Worm (Caenorhabditis elegans): ENCODE data around the gene F46H5.7.

F46H5.7 gene

DNA sequence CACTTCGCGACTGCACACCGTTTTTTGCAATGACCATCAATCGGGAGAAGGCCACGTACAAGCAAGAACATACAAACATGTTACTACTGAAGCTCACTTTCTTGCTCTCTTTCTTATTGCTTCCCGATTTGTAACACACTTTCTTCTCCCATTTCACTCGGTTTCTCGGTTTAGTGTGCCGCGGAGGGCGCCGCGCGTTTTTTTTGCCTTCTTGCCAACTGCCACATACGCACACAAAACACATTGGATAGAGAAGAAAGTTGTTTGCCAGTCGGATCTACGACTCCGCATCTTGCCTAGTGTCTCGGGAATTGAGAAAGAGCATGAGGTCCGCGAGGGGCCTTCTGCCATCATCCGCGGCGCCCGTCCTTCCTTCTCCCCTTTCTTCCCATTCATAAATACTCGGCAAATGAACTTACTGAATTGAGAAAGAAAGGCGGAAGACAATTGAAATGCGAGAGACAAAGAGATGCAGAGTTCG is 8.0 kb downstream of the F46H5.7 start:
- TF ChIP-seq Y56A3A.18 (GFP tag; IDR thresholded peaks at IDR 0.05): no peak
- TF ChIP-seq lin-35 (GFP tag; optimal IDR thresholded peaks at IDR 0.05): peak in 1 of 3 experiments; percentile 26
- peak; percentile 84 for TF ChIP-seq nhr-80 (tag; optimal IDR thresholded peaks at IDR 0.05)
- no peak for TF ChIP-seq madf-6 (GFP tag; IDR thresholded peaks at IDR 0.05)
- TF ChIP-seq B0035.1 (tag; optimal IDR thresholded peaks at IDR 0.05): no peak
- no peak for TF ChIP-seq B0019.2 (GFP tag; conservative IDR thresholded peaks at IDR 0.05)
- TF ChIP-seq B0336.3 (GFP tag; IDR thresholded peaks at IDR 0.05): peak; percentile 40; the same call in 1 of the 2 replicates
- no peak for TF ChIP-seq snpc-4 (GFP tag; optimal IDR thresholded peaks at IDR 0.05)
- TF ChIP-seq snpc-4 (tag; optimal IDR thresholded peaks at IDR 0.05): no peak
- no peak for TF ChIP-seq Y53G8AR.9 (GFP tag; conservative IDR thresholded peaks at IDR 0.05)
- no peak for TF ChIP-seq rpc-1 (optimal IDR thresholded peaks at IDR 0.05)
- TF ChIP-seq rpc-1 (tag; optimal IDR thresholded peaks at IDR 0.05): no peak
- no peak for TF ChIP-seq attf-6 (GFP tag; IDR thresholded peaks at IDR 0.05)
- TF ChIP-seq dox-1 (GFP tag; IDR thresholded peaks at IDR 0.05): peak; percentile 44; the same call in 1 of the 2 replicates
- no peak for TF ChIP-seq cebp-1 (GFP tag; IDR thresholded peaks at IDR 0.05)
- TF ChIP-seq cebp-1 (tag; optimal IDR thresholded peaks at IDR 0.05): peak; percentile 69
- no peak for TF ChIP-seq pbrm-1 (GFP tag; IDR thresholded peaks at IDR 0.05)
- no peak for TF ChIP-seq aptf-3 (GFP tag; IDR thresholded peaks at IDR 0.05)
- no peak for TF ChIP-seq ekl-4 (GFP tag; IDR thresholded peaks at IDR 0.05)
- no peak for TF ChIP-seq ztf-18 (tag; optimal IDR thresholded peaks at IDR 0.05)
- no peak for TF ChIP-seq unc-130 (GFP tag; optimal IDR thresholded peaks at IDR 0.05)
- peak; percentile 48 for TF ChIP-seq madf-10 (tag; optimal IDR thresholded peaks at IDR 0.05)
- no peak for TF ChIP-seq F33H1.4 (GFP tag; IDR thresholded peaks at IDR 0.05)
- TF ChIP-seq dpl-1 (GFP tag; optimal IDR thresholded peaks at IDR 0.05): no peak
- no peak for TF ChIP-seq ztf-22 (GFP tag; optimal IDR thresholded peaks at IDR 0.05)
- no peak for TF ChIP-seq ceh-58 (GFP tag; IDR thresholded peaks at IDR 0.05)
- no peak for TF ChIP-seq lsy-27 (tag; optimal IDR thresholded peaks at IDR 0.05; ENCODE audit: borderline replicate concordance, insufficient read depth)
- TF ChIP-seq madf-3 (GFP tag; IDR thresholded peaks at IDR 0.05): 0 out of 2 replicates have a peak, but pooled peaks have one; percentile 32
- TF ChIP-seq K11D2.4 (GFP tag; IDR thresholded peaks at IDR 0.05): 0 out of 2 replicates have a peak, but pooled peaks have one; percentile 29
- TF ChIP-seq F57A8.1 (GFP tag; optimal IDR thresholded peaks at IDR 0.05): no peak
- TF ChIP-seq madf-8 (GFP tag; conservative IDR thresholded peaks at IDR 0.05): no peak
- peak; percentile 86 for TF ChIP-seq K12H6.12 (tag; optimal IDR thresholded peaks at IDR 0.05)
- no peak for TF ChIP-seq F37B4.10 (GFP tag; IDR thresholded peaks at IDR 0.05)
- no peak for TF ChIP-seq ztf-26 (tag; optimal IDR thresholded peaks at IDR 0.05)
- TF ChIP-seq mcd-1 (GFP tag; IDR thresholded peaks at IDR 0.05): no peak
- TF ChIP-seq atf-7 (tag; optimal IDR thresholded peaks at IDR 0.05): no peak
- no peak for TF ChIP-seq ceh-91 (GFP tag; IDR thresholded peaks at IDR 0.05)
- TF ChIP-seq egl-18 (GFP tag; IDR thresholded peaks at IDR 0.05): no peak
- 0 out of 2 replicates have a peak, but pooled peaks have one; percentile 10 for TF ChIP-seq nhr-120 (GFP tag; IDR thresholded peaks at IDR 0.05)
- TF ChIP-seq mes-4 (tag; optimal IDR thresholded peaks at IDR 0.05): no peak
- TF ChIP-seq bed-2 (GFP tag; IDR thresholded peaks at IDR 0.05): no peak
- TF ChIP-seq attf-3 (GFP tag; conservative IDR thresholded peaks at IDR 0.05): no peak
- peak; percentile 38 for TF ChIP-seq lin-40 (tag; optimal IDR thresholded peaks at IDR 0.05)
- TF ChIP-seq F10E7.11 (tag; optimal IDR thresholded peaks at IDR 0.05): no peak
- no peak for TF ChIP-seq ceh-40 (GFP tag; IDR thresholded peaks at IDR 0.05)
- no peak for TF ChIP-seq athp-1 (tag; optimal IDR thresholded peaks at IDR 0.05)
- TF ChIP-seq somi-1 (GFP tag; optimal IDR thresholded peaks at IDR 0.05): peak; percentile 2
- TF ChIP-seq let-607 (tag; optimal IDR thresholded peaks at IDR 0.05): peak in 1 of 2 experiments; percentile 18
- no peak for TF ChIP-seq sptf-2 (GFP tag; optimal IDR thresholded peaks at IDR 0.05)
- no peak for TF ChIP-seq Y95B8A.8 (GFP tag; IDR thresholded peaks at IDR 0.05)
